Fruit fly (Drosophila melanogaster): ENCODE data around the gene Lipt2.

The Lipt2 gene

dm6 chr3R:4437113-4437512 lies at the start of gene Lipt2, which contains the start of gene CG14650:
Gene Lipt2, minus strand, starts transcription at chr3R:4437329.
Gene CG14650, plus strand, starts transcription at chr3R:4437387.
- TF ChIP-seq CG4496 (GFP tag; IDR thresholded peaks at IDR 0.05), result peak; percentile 45; the same call in 1 of the 3 replicates
- no peak for TF ChIP-seq CG12605 (GFP tag; IDR thresholded peaks at IDR 0.05)
- no peak for TF ChIP-seq CG13204 (GFP tag; optimal IDR thresholded peaks at IDR 0.05)
- no peak for TF ChIP-seq CG32121 (GFP tag; IDR thresholded peaks at IDR 0.05)
- no peak for TF ChIP-seq CG14655 (GFP tag; optimal IDR thresholded peaks at IDR 0.05)
- TF ChIP-seq Ets98B (GFP tag; IDR thresholded peaks at IDR 0.05), result no peak
- TF ChIP-seq EcR (GFP tag; optimal IDR thresholded peaks at IDR 0.05), result no peak
- TF ChIP-seq Pif1A (GFP tag; optimal IDR thresholded peaks at IDR 0.05), result no peak
- no peak for TF ChIP-seq Snoo (tag; optimal IDR thresholded peaks at IDR 0.05)
- TF ChIP-seq CG10348 (GFP tag; IDR thresholded peaks at IDR 0.05), result no peak
- TF ChIP-seq fd96Ca (GFP tag; IDR thresholded peaks at IDR 0.05), result peak; percentile 34; the same call in 1 of the 3 replicates
- peak; percentile 51 for TF ChIP-seq CG15710 (tag; optimal IDR thresholded peaks at IDR 0.05)
- TF ChIP-seq CG9948 (tag; optimal IDR thresholded peaks at IDR 0.05), result no peak
- TF ChIP-seq D1 (tag; optimal IDR thresholded peaks at IDR 0.05), result no peak
- TF ChIP-seq CG34367 (tag; optimal IDR thresholded peaks at IDR 0.05), result no peak
- TF ChIP-seq Pif1B (GFP tag; optimal IDR thresholded peaks at IDR 0.05), result no peak
- 0 out of 2 replicates have a peak, but pooled peaks have one; percentile 37 for TF ChIP-seq rn (GFP tag; IDR thresholded peaks at IDR 0.05)
- no peak for TF ChIP-seq CG8301 (tag; optimal IDR thresholded peaks at IDR 0.05)
- TF ChIP-seq CG17806 (tag; optimal IDR thresholded peaks at IDR 0.05), result peak; percentile 36
- TF ChIP-seq CG8159 (tag; optimal IDR thresholded peaks at IDR 0.05), result no peak
- TF ChIP-seq gl (tag; optimal IDR thresholded peaks at IDR 0.05), result no peak

- no peak for TF ChIP-seq Pif1A (GFP tag; optimal IDR thresholded peaks at IDR 0.05)
- TF ChIP-seq CG9948 (tag; optimal IDR thresholded peaks at IDR 0.05), result no peak
Measured at dm6 chr3R:4484999-4485398, 47.9 kb upstream of the Lipt2 start, which contains the start of gene Fip1. Gene Fip1, plus strand, starts transcription at chr3R:4485008.

- TF ChIP-seq CG10348 (GFP tag; IDR thresholded peaks at IDR 0.05) (no peak), CG4496 (GFP tag; IDR thresholded peaks at IDR 0.05) (no peak)
Measured at dm6 chr3R:4480512-4480911, 43.4 kb upstream of the Lipt2 start, which contains the start of gene sac. Gene sac, plus strand, starts transcription at chr3R:4480812.

dm6 chr3R:4479038-4479988 lies 42.2 kb upstream of the Lipt2 start, which contains the start of gene CG31523:
Gene CG31523, minus strand, starts transcription at chr3R:4479207.
- TF ChIP-seq CG8301 (tag; optimal IDR thresholded peaks at IDR 0.05) (no peak), CG32121 (GFP tag; IDR thresholded peaks at IDR 0.05) (no peak), CG8159 (tag; optimal IDR thresholded peaks at IDR 0.05) (no peak), Ets98B (GFP tag; IDR thresholded peaks at IDR 0.05) (no peak), Pif1B (GFP tag; optimal IDR thresholded peaks at IDR 0.05) (no peak), CG9948 (tag; optimal IDR thresholded peaks at IDR 0.05) (no peak), rn (GFP tag; IDR thresholded peaks at IDR 0.05) (no peak), CG14655 (GFP tag; optimal IDR thresholded peaks at IDR 0.05) (no peak), CG15710 (tag; optimal IDR thresholded peaks at IDR 0.05) (no peak), CG13204 (GFP tag; optimal IDR thresholded peaks at IDR 0.05) (no peak), D1 (tag; optimal IDR thresholded peaks at IDR 0.05) (no peak), CG17806 (tag; optimal IDR thresholded peaks at IDR 0.05) (no peak), CG34367 (tag; optimal IDR thresholded peaks at IDR 0.05) (no peak), gl (tag; optimal IDR thresholded peaks at IDR 0.05) (no peak), CG10348 (GFP tag; IDR thresholded peaks at IDR 0.05) (no peak)

dm6 chr3R:4478220-4479037 lies 41.3 kb upstream of the Lipt2 start:
- TF ChIP-seq CG32121 (GFP tag; IDR thresholded peaks at IDR 0.05) (peak; percentile 64), CG4496 (GFP tag; IDR thresholded peaks at IDR 0.05) (peak; percentile 89), CG34367 (tag; optimal IDR thresholded peaks at IDR 0.05) (peak; percentile 74), D1 (tag; optimal IDR thresholded peaks at IDR 0.05) (peak; percentile 34), CG8159 (tag; optimal IDR thresholded peaks at IDR 0.05) (peak; percentile 74), CG10348 (GFP tag; IDR thresholded peaks at IDR 0.05) (no peak), EcR (GFP tag; optimal IDR thresholded peaks at IDR 0.05) (peak; percentile 65), rn (GFP tag; IDR thresholded peaks at IDR 0.05) (peak; percentile 56), CG12605 (GFP tag; IDR thresholded peaks at IDR 0.05) (peak; percentile 82), CG9948 (tag; optimal IDR thresholded peaks at IDR 0.05) (peak; percentile 70), gl (tag; optimal IDR thresholded peaks at IDR 0.05) (peak; percentile 45), Pif1B (GFP tag; optimal IDR thresholded peaks at IDR 0.05) (peak; percentile 87), Ets98B (GFP tag; IDR thresholded peaks at IDR 0.05) (peak; percentile 83), CG15710 (tag; optimal IDR thresholded peaks at IDR 0.05) (peak; percentile 73), CG8301 (tag; optimal IDR thresholded peaks at IDR 0.05) (peak; percentile 71), Snoo (tag; optimal IDR thresholded peaks at IDR 0.05) (peak; percentile 82), CG17806 (tag; optimal IDR thresholded peaks at IDR 0.05) (peak; percentile 77), fd96Ca (GFP tag; IDR thresholded peaks at IDR 0.05) (peak; percentile 80), Pif1A (GFP tag; optimal IDR thresholded peaks at IDR 0.05) (peak; percentile 92), CG14655 (GFP tag; optimal IDR thresholded peaks at IDR 0.05) (no peak), CG13204 (GFP tag; optimal IDR thresholded peaks at IDR 0.05) (peak; percentile 94)
